Worm (Caenorhabditis elegans): ENCODE measurements around the gene F45H10.2.
A peak's percentile ranks its signal among the peaks of the same experiment; 100 is the strongest.

Gene F45H10.2

DNA sequence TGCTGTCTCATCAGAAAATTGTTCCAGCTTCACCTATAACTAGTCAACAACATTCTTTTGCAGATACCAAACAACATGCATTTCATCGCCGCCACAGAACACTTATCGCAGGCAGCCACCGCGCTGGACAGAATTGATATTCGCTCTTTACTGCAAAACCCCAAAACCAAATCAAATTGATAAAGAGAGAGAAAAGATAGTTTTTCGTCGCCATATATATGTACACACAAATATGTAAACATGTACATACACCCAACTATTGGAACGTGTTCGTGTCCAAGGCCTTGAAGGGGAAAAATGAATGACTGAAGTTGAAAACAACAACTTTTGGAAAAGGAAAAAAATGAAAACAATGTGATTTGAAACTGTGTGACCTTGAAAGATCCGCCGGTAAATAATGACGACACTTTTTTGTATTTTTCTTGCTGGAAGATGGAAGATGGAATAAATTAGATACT, 27.4 kb downstream of the F45H10.2 start:
- TF ChIP-seq crh-2 (tag; optimal IDR thresholded peaks at IDR 0.05) = peak; percentile 35
- no peak for TF ChIP-seq nhr-11 (tag; optimal IDR thresholded peaks at IDR 0.05)
- TF ChIP-seq sem-4 (tag; optimal IDR thresholded peaks at IDR 0.05) = no peak
- TF ChIP-seq blmp-1 (tag; optimal IDR thresholded peaks at IDR 0.05; ENCODE audit: insufficient read depth) = peak; percentile 1
- TF ChIP-seq zag-1 (tag; optimal IDR thresholded peaks at IDR 0.05) = no peak
- TF ChIP-seq F13H6.1 (tag; optimal IDR thresholded peaks at IDR 0.05) = no peak
- TF ChIP-seq fos-1 (tag; optimal IDR thresholded peaks at IDR 0.05) = peak; percentile 35
- peak; percentile 30 for TF ChIP-seq nhr-129 (tag; optimal IDR thresholded peaks at IDR 0.05)
- no peak for TF ChIP-seq R02D3.7 (tag; optimal IDR thresholded peaks at IDR 0.05)
- TF ChIP-seq unc-39 (tag; optimal IDR thresholded peaks at IDR 0.05) = no peak
- no peak for TF ChIP-seq unc-62 (GFP tag; optimal IDR thresholded peaks at IDR 0.05)
- TF ChIP-seq nhr-25 (tag; optimal IDR thresholded peaks at IDR 0.05) = peak; percentile 83
- no peak for TF ChIP-seq ceh-16 (tag; optimal IDR thresholded peaks at IDR 0.05)
- TF ChIP-seq sma-3 (GFP tag; optimal IDR thresholded peaks at IDR 0.05) = peak; percentile 47

DNA sequence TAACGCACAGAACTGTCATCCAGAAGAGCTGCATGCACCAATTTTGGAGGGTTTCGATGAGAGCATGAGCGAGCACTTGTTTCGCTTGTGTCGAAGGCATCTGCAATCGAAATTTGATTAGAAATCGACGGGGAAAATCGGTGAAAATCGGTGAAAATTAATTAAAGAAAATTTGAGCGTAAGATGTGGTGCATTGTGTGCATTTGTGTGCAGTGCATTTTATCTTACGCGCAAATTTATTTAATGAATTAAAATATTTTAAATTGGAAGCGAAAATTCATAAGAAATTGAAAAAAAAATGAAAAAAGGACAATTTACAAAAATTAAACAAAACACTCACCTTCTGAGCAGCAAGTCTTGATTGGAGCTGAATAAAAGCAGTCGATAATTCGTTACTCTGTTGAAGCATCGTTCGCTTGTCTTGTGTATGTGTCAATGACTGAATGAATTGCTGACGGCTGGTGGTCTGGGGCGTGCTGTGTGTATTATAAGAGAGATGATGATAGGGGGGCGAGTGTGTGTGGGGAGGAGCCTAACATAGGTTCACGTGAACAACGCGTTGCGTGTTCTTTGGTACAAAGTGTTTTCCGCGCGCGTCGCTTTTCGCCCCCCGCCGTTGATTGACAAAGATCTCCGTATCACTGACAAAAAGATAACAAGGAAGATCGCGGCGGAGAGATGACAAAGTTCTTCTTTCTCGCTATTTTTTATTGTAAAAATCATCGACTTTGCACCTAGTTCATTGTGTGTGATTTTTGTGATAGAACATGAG, 31.1 kb downstream of the F45H10.2 start:
- TF ChIP-seq ama-1 (optimal IDR thresholded peaks at IDR 0.05) (peak; percentile 95), ztf-4 (tag; optimal IDR thresholded peaks at IDR 0.05) (peak; percentile 86), fos-1 (tag; optimal IDR thresholded peaks at IDR 0.05) (peak; percentile 77), ZK546.5 (tag; optimal IDR thresholded peaks at IDR 0.05) (no peak), mab-5 (tag; optimal IDR thresholded peaks at IDR 0.05) (no peak), alr-1 (tag; optimal IDR thresholded peaks at IDR 0.05) (no peak), lin-39 (tag; optimal IDR thresholded peaks at IDR 0.05) (no peak), nhr-12 (tag; optimal IDR thresholded peaks at IDR 0.05) (no peak), nhr-25 (tag; optimal IDR thresholded peaks at IDR 0.05) (peak; percentile 85), ztf-1 (GFP tag; conservative IDR thresholded peaks at IDR 0.05) (no peak), egl-27 (tag; optimal IDR thresholded peaks at IDR 0.05) (peak; percentile 87), nhr-21 (tag; optimal IDR thresholded peaks at IDR 0.05) (peak; percentile 97), ceh-82 (tag; optimal IDR thresholded peaks at IDR 0.05) (no peak), C34F6.9 (tag; optimal IDR thresholded peaks at IDR 0.05) (peak; percentile 53), nhr-129 (tag; optimal IDR thresholded peaks at IDR 0.05) (peak; percentile 79), crh-2 (tag; optimal IDR thresholded peaks at IDR 0.05) (peak; percentile 70), zag-1 (tag; optimal IDR thresholded peaks at IDR 0.05) (no peak), unc-39 (tag; optimal IDR thresholded peaks at IDR 0.05) (no peak), mbf-1 (tag; optimal IDR thresholded peaks at IDR 0.05) (no peak), skn-1 (tag; optimal IDR thresholded peaks at IDR 0.05) (peak; percentile 17), peb-1 (tag; optimal IDR thresholded peaks at IDR 0.05) (no peak), elt-3 (tag; optimal IDR thresholded peaks at IDR 0.05) (no peak), dmd-4 (tag; optimal IDR thresholded peaks at IDR 0.05) (no peak), nhr-6 (tag; optimal IDR thresholded peaks at IDR 0.05) (peak; percentile 71), unc-62 (GFP tag; optimal IDR thresholded peaks at IDR 0.05) (no peak), sem-4 (tag; optimal IDR thresholded peaks at IDR 0.05) (peak; percentile 68), mdl-1 (tag; optimal IDR thresholded peaks at IDR 0.05) (peak; percentile 9 to 40), lsy-2 (tag; optimal IDR thresholded peaks at IDR 0.05) (peak in 1 of 2 experiments; percentile 42), R02D3.7 (tag; optimal IDR thresholded peaks at IDR 0.05) (no peak), nhr-11 (tag; optimal IDR thresholded peaks at IDR 0.05) (no peak), nhr-10 (tag; optimal IDR thresholded peaks at IDR 0.05) (peak; percentile 35), lin-13 (GFP tag; optimal IDR thresholded peaks at IDR 0.05) (peak; percentile 31), F13H6.1 (tag; optimal IDR thresholded peaks at IDR 0.05) (peak; percentile 92), blmp-1 (tag; optimal IDR thresholded peaks at IDR 0.05; ENCODE audit: insufficient read depth) (peak; percentile 71), sma-3 (GFP tag; optimal IDR thresholded peaks at IDR 0.05) (peak; percentile 85), lin-11 (tag; optimal IDR thresholded peaks at IDR 0.05) (peak; percentile 40), nhr-237 (tag; optimal IDR thresholded peaks at IDR 0.05) (no peak), snpc-4 (tag; optimal IDR thresholded peaks at IDR 0.05) (peak; percentile 11), gmeb-1 (tag; optimal IDR thresholded peaks at IDR 0.05) (peak; percentile 62), Y55F3AM.14 (GFP tag; optimal IDR thresholded peaks at IDR 0.05) (peak; percentile 81), sma-9 (GFP tag; optimal IDR thresholded peaks at IDR 0.05) (peak; percentile 98), sma-9 (tag; optimal IDR thresholded peaks at IDR 0.05) (no peak), ceh-16 (tag; optimal IDR thresholded peaks at IDR 0.05) (no peak), aly-2 (tag; optimal IDR thresholded peaks at IDR 0.05) (no peak), unc-55 (GFP tag; optimal IDR thresholded peaks at IDR 0.05) (no peak), ztf-11 (tag; optimal IDR thresholded peaks at IDR 0.05) (no peak), nhr-23 (tag; optimal IDR thresholded peaks at IDR 0.05) (no peak), nhr-77 (tag; optimal IDR thresholded peaks at IDR 0.05) (no peak), elt-1 (tag; optimal IDR thresholded peaks at IDR 0.05) (no peak)

Measured in whole organism, L2 larva.